Worm (Caenorhabditis elegans) whole organism, mixed stage, embryonic: Measurements from ENCODE around the gene pxf-1.

Experiments
- M03D4.4 ChIP-seq: sonication (generic microtip); optimal IDR thresholded peaks from 2 replicates; lab custom pipeline; 2017; ENCODE audit warnings: mild to moderate bottlenecking, missing genetic modification characterization, missing compliant biosample characterization
- bed-3 ChIP-seq: fragments of 200-800 bp; sonication (Bioruptor generic); optimal IDR thresholded peaks from 3 replicates; lab custom pipeline; 2018; ENCODE audit warnings: mild to moderate bottlenecking, missing genetic modification characterization, moderate library complexity, missing compliant biosample characterization
- blmp-1 ChIP-seq: fragments of 150-350 bp; optimal IDR thresholded peaks from 2 replicates; lab custom pipeline; 2014; ENCODE audit warnings: missing biosample characterization, missing genetic modification characterization
- ceh-39 ChIP-seq: fragments of 150-350 bp; optimal IDR thresholded peaks from 2 replicates; lab custom pipeline; 2014; ENCODE audit warnings: missing biosample characterization, missing genetic modification characterization
- ceh-43 ChIP-seq: fragments of 200-800 bp; sonication (Bioruptor generic); optimal IDR thresholded peaks from 2 replicates; lab custom pipeline; 2018; ENCODE audit warnings: mild to moderate bottlenecking, missing genetic modification characterization, moderate library complexity, missing compliant biosample characterization
- ceh-83 ChIP-seq: fragments of 200-800 bp; sonication (Bioruptor generic); optimal IDR thresholded peaks from 2 replicates; lab custom pipeline; 2018; ENCODE audit warnings: mild to moderate bottlenecking, missing genetic modification characterization, missing compliant biosample characterization
- ces-1 ChIP-seq: fragments of 150-350 bp; optimal IDR thresholded peaks from 2 replicates; lab custom pipeline; 2014; ENCODE audit warnings: missing biosample characterization, missing genetic modification reagents, missing genetic modification characterization
- cnd-1 ChIP-seq: fragments of 200-800 bp; sonication (Bioruptor generic); optimal IDR thresholded peaks from 2 replicates; lab custom pipeline; 2018; ENCODE audit warnings: mild to moderate bottlenecking, missing genetic modification characterization, missing compliant biosample characterization
- drap-1 ChIP-seq: fragments of 200-800 bp; sonication (Bioruptor generic); optimal IDR thresholded peaks from 3 replicates; lab custom pipeline; 2018; ENCODE audit warnings: mild to moderate bottlenecking, missing genetic modification characterization, missing compliant biosample characterization
- elt-1 ChIP-seq: sonication (generic microtip); optimal IDR thresholded peaks from 2 replicates; lab custom pipeline; 2017; ENCODE audit warnings: missing genetic modification characterization, mild to moderate bottlenecking, missing compliant biosample characterization, antibody characterized with exemption, moderate library complexity, borderline replicate concordance; ENCODE audit not compliant: insufficient read depth
- elt-3 ChIP-seq: fragments of 150-350 bp; optimal IDR thresholded peaks from 2 replicates; lab custom pipeline; 2014; ENCODE audit warnings: missing biosample characterization, missing genetic modification characterization
- flh-1 ChIP-seq: fragments of 200-800 bp; sonication (Bioruptor generic); optimal IDR thresholded peaks from 2 replicates; lab custom pipeline; 2018; ENCODE audit warnings: mild to moderate bottlenecking, missing genetic modification characterization, moderate library complexity, missing compliant biosample characterization
- ham-2 ChIP-seq: fragments of 200-800 bp; sonication (Bioruptor generic); optimal IDR thresholded peaks from 2 replicates; lab custom pipeline; 2018; ENCODE audit warnings: mild to moderate bottlenecking, missing genetic modification characterization, missing compliant biosample characterization
- hlh-1 ChIP-seq: fragments of 150-350 bp; optimal IDR thresholded peaks from 2 replicates; lab custom pipeline; 2014; ENCODE audit warnings: missing biosample characterization, missing genetic modification reagents, missing genetic modification characterization
- lin-13 ChIP-seq: fragments of 150-350 bp; optimal IDR thresholded peaks from 2 replicates; lab custom pipeline; 2014; ENCODE audit warnings: missing biosample characterization, missing genetic modification characterization
- mab-5 ChIP-seq: fragments of 150-350 bp; optimal IDR thresholded peaks from 2 replicates; lab custom pipeline; 2014; ENCODE audit warnings: missing biosample characterization, missing genetic modification characterization
- mep-1 ChIP-seq: fragments of 150-350 bp; optimal IDR thresholded peaks from 2 replicates; lab custom pipeline; 2017; ENCODE audit warnings: missing biosample characterization, missing genetic modification reagents, missing genetic modification characterization, inconsistent platforms
- mls-2 ChIP-seq: sonication (generic microtip); optimal IDR thresholded peaks from 2 replicates; lab custom pipeline; 2016; ENCODE audit warnings: mild to moderate bottlenecking, missing genetic modification characterization, moderate library complexity, missing compliant biosample characterization
- nhr-12 ChIP-seq: fragments of 150-350 bp; optimal IDR thresholded peaks from 2 replicates; lab custom pipeline; 2014; ENCODE audit warnings: missing biosample characterization, missing genetic modification characterization
- nhr-237 ChIP-seq: fragments of 150-350 bp; optimal IDR thresholded peaks from 2 replicates; lab custom pipeline; 2014; ENCODE audit warnings: missing biosample characterization, missing genetic modification characterization
- nhr-28 ChIP-seq: fragments of 150-350 bp; optimal IDR thresholded peaks from 2 replicates; lab custom pipeline; 2014; ENCODE audit warnings: missing biosample characterization, missing genetic modification characterization
- pha-4 ChIP-seq: fragments of 150-350 bp; optimal IDR thresholded peaks from 2 replicates; lab custom pipeline; 2018; ENCODE audit warnings: missing biosample characterization, missing genetic modification reagents, missing genetic modification characterization
- sem-2 ChIP-seq: fragments of 200-800 bp; sonication (Bioruptor generic); optimal IDR thresholded peaks from 2 replicates; lab custom pipeline; 2018; ENCODE audit warnings: mild to moderate bottlenecking, missing genetic modification characterization, missing compliant biosample characterization
- snpc-4 ChIP-seq: fragments of 150-350 bp; optimal IDR thresholded peaks from 2 replicates; lab custom pipeline; 2014; ENCODE audit warnings: missing biosample characterization, missing genetic modification characterization
- sptf-1 ChIP-seq: sonication (generic microtip); optimal IDR thresholded peaks from 2 replicates; lab custom pipeline; 2017; ENCODE audit warnings: mild to moderate bottlenecking, missing genetic modification characterization, moderate library complexity, missing compliant biosample characterization
- tbx-8 ChIP-seq: fragments of 200-800 bp; sonication (Bioruptor generic); optimal IDR thresholded peaks from 2 replicates; lab custom pipeline; 2018; ENCODE audit warnings: mild to moderate bottlenecking, missing genetic modification characterization, moderate library complexity, missing compliant biosample characterization
- unc-120 ChIP-seq: sonication (generic microtip); optimal IDR thresholded peaks from 2 replicates; lab custom pipeline; 2017; ENCODE audit warnings: missing genetic modification characterization, missing compliant biosample characterization; ENCODE audit not compliant: poor library complexity, severe bottlenecking
- unc-39 ChIP-seq: fragments of 150-350 bp; optimal IDR thresholded peaks from 2 replicates; lab custom pipeline; 2014; ENCODE audit warnings: missing biosample characterization, missing genetic modification characterization
- unc-62 ChIP-seq: fragments of 150-350 bp; optimal IDR thresholded peaks from 2 replicates; lab custom pipeline; 2014; ENCODE audit warnings: missing biosample characterization, missing genetic modification reagents, missing genetic modification characterization
- zip-8 ChIP-seq: fragments of 150-350 bp; optimal IDR thresholded peaks from 2 replicates; lab custom pipeline; 2014; ENCODE audit warnings: missing biosample characterization, missing genetic modification characterization
- ztf-11 ChIP-seq: fragments of 150-350 bp; optimal IDR thresholded peaks from 2 replicates; lab custom pipeline; 2014; ENCODE audit warnings: missing biosample characterization, missing genetic modification characterization

The pxf-1 gene

ce11 chrIV:10140143-10140542 is 34.0 kb downstream of the pxf-1 start, which contains the start of gene gst-3:
Gene gst-3 (minus strand): TSS chrIV:10140243.
- no peak for TF ChIP-seq bed-3 (GFP tag; lab: Kevin White, UChicago)
- no peak for TF ChIP-seq drap-1 (GFP tag; lab: Kevin White, UChicago)
- TF ChIP-seq hlh-1 (tag; lab: Kevin White, UChicago) = no peak
- TF ChIP-seq lin-13 = no peak
- TF ChIP-seq M03D4.4 (tag; lab: Kevin White, UChicago) = no peak
- TF ChIP-seq nhr-12 = no peak
- TF ChIP-seq ceh-43 (GFP tag; lab: Kevin White, UChicago) = no peak
- TF ChIP-seq nhr-237 (tag; lab: Kevin White, UChicago) = no peak
- no peak for TF ChIP-seq ceh-83 (GFP tag; lab: Kevin White, UChicago)
- TF ChIP-seq unc-39 (tag; lab: Kevin White, UChicago) = no peak
- no peak for TF ChIP-seq mep-1 (tag; lab: Kevin White, UChicago)
- no peak for TF ChIP-seq blmp-1 (tag; lab: Kevin White, UChicago)
- no peak for TF ChIP-seq ceh-39 (tag; lab: Kevin White, UChicago)

ce11 chrIV:10137804-10138203 is 36.3 kb downstream of the pxf-1 start, which contains the start of gene K08F4.12:
Gene K08F4.12 (plus strand): TSS chrIV:10138104.
- no peak for TF ChIP-seq elt-3 (tag; lab: Kevin White, UChicago)
- no peak for TF ChIP-seq unc-120
- no peak for TF ChIP-seq mep-1 (tag; lab: Kevin White, UChicago)
- TF ChIP-seq hlh-1 (tag; lab: Kevin White, UChicago) = no peak
- TF ChIP-seq flh-1 (GFP tag; lab: Kevin White, UChicago) = no peak
- no peak for TF ChIP-seq elt-1 (tag; lab: Kevin White, UChicago)
- no peak for TF ChIP-seq cnd-1 (tag; lab: Kevin White, UChicago)
- no peak for TF ChIP-seq lin-13
- no peak for TF ChIP-seq tbx-8 (GFP tag; lab: Kevin White, UChicago)
- TF ChIP-seq M03D4.4 (tag; lab: Kevin White, UChicago) = no peak
- no peak for TF ChIP-seq nhr-237 (tag; lab: Kevin White, UChicago)
- TF ChIP-seq mls-2 = no peak
- TF ChIP-seq unc-39 (tag; lab: Kevin White, UChicago) = no peak
- TF ChIP-seq bed-3 (GFP tag; lab: Kevin White, UChicago) = no peak
- no peak for TF ChIP-seq mab-5 (tag; lab: Kevin White, UChicago)

- no peak for TF ChIP-seq ham-2
- TF ChIP-seq ces-1 (GFP tag; lab: Kevin White, UChicago) = no peak
- TF ChIP-seq blmp-1 (tag; lab: Kevin White, UChicago) = no peak
- no peak for TF ChIP-seq unc-120
- TF ChIP-seq ceh-39 (tag; lab: Kevin White, UChicago) = no peak
- no peak for TF ChIP-seq pha-4 (tag; lab: Kevin White, UChicago)
- TF ChIP-seq nhr-237 (tag; lab: Kevin White, UChicago) = no peak
- TF ChIP-seq mep-1 (tag; lab: Kevin White, UChicago) = no peak
- no peak for TF ChIP-seq ztf-11 (tag; lab: Kevin White, UChicago)
- TF ChIP-seq sptf-1 (tag; lab: Kevin White, UChicago) = no peak
- TF ChIP-seq elt-1 (tag; lab: Kevin White, UChicago) = no peak
- TF ChIP-seq M03D4.4 (tag; lab: Kevin White, UChicago) = no peak
- no peak for TF ChIP-seq zip-8 (tag; lab: Kevin White, UChicago)
- no peak for TF ChIP-seq ceh-43 (GFP tag; lab: Kevin White, UChicago)
- no peak for TF ChIP-seq hlh-1 (tag; lab: Kevin White, UChicago)
- no peak for TF ChIP-seq unc-62 (GFP tag; lab: Kevin White, UChicago)
- TF ChIP-seq mls-2 = no peak
- TF ChIP-seq unc-39 (tag; lab: Kevin White, UChicago) = no peak
- no peak for TF ChIP-seq tbx-8 (GFP tag; lab: Kevin White, UChicago)
These were observed 38.3 kb downstream of the pxf-1 start, which contains the start of gene K08F4.5 for ce11 chrIV:10135817-10136216. Gene K08F4.5 (minus strand): TSS chrIV:10135917.

- TF ChIP-seq ham-2 (no peak), mep-1 (tag; lab: Kevin White, UChicago) (no peak), blmp-1 (tag; lab: Kevin White, UChicago) (no peak), nhr-28 (tag; lab: Kevin White, UChicago) (no peak), pha-4 (tag; lab: Kevin White, UChicago) (no peak), sem-2 (GFP tag; lab: Kevin White, UChicago) (no peak), ceh-43 (GFP tag; lab: Kevin White, UChicago) (no peak), elt-1 (tag; lab: Kevin White, UChicago) (no peak), nhr-237 (tag; lab: Kevin White, UChicago) (no peak), ces-1 (GFP tag; lab: Kevin White, UChicago) (no peak), snpc-4 (tag; lab: Kevin White, UChicago) (no peak), ztf-11 (tag; lab: Kevin White, UChicago) (no peak), M03D4.4 (tag; lab: Kevin White, UChicago) (no peak), nhr-12 (no peak), tbx-8 (GFP tag; lab: Kevin White, UChicago) (no peak), mls-2 (no peak), hlh-1 (tag; lab: Kevin White, UChicago) (no peak)
These were observed 44.2 kb downstream of the pxf-1 start, which contains the start of gene glt-3 for ce11 chrIV:10129957-10130356. Gene glt-3 (plus strand): TSS chrIV:10130257.
